Worm (Caenorhabditis elegans) whole organism, mixed stage, embryonic: ENCODE results near the gene fbxb-18.

Experiments used
- M03D4.4 ChIP-seq: sonication (generic microtip); optimal IDR thresholded peaks from 2 replicates; lab custom pipeline; 2017; ENCODE audit warnings: mild to moderate bottlenecking, missing genetic modification characterization, missing compliant biosample characterization
- bed-3 ChIP-seq: fragments of 200-800 bp; sonication (Bioruptor generic); optimal IDR thresholded peaks from 3 replicates; lab custom pipeline; 2018; ENCODE audit warnings: mild to moderate bottlenecking, missing genetic modification characterization, moderate library complexity, missing compliant biosample characterization
- blmp-1 ChIP-seq: fragments of 150-350 bp; optimal IDR thresholded peaks from 2 replicates; lab custom pipeline; 2014; ENCODE audit warnings: missing biosample characterization, missing genetic modification characterization
- ceh-39 ChIP-seq: fragments of 150-350 bp; optimal IDR thresholded peaks from 2 replicates; lab custom pipeline; 2014; ENCODE audit warnings: missing biosample characterization, missing genetic modification characterization
- ceh-43 ChIP-seq: fragments of 200-800 bp; sonication (Bioruptor generic); optimal IDR thresholded peaks from 2 replicates; lab custom pipeline; 2018; ENCODE audit warnings: mild to moderate bottlenecking, missing genetic modification characterization, moderate library complexity, missing compliant biosample characterization
- ces-1 ChIP-seq: fragments of 150-350 bp; optimal IDR thresholded peaks from 2 replicates; lab custom pipeline; 2014; ENCODE audit warnings: missing biosample characterization, missing genetic modification reagents, missing genetic modification characterization
- cnd-1 ChIP-seq: fragments of 200-800 bp; sonication (Bioruptor generic); optimal IDR thresholded peaks from 2 replicates; lab custom pipeline; 2018; ENCODE audit warnings: mild to moderate bottlenecking, missing genetic modification characterization, missing compliant biosample characterization
- drap-1 ChIP-seq: fragments of 200-800 bp; sonication (Bioruptor generic); optimal IDR thresholded peaks from 3 replicates; lab custom pipeline; 2018; ENCODE audit warnings: mild to moderate bottlenecking, missing genetic modification characterization, missing compliant biosample characterization
- elt-1 ChIP-seq: sonication (generic microtip); optimal IDR thresholded peaks from 2 replicates; lab custom pipeline; 2017; ENCODE audit warnings: missing genetic modification characterization, mild to moderate bottlenecking, missing compliant biosample characterization, antibody characterized with exemption, moderate library complexity, borderline replicate concordance; ENCODE audit not compliant: insufficient read depth
- elt-3 ChIP-seq: fragments of 150-350 bp; optimal IDR thresholded peaks from 2 replicates; lab custom pipeline; 2014; ENCODE audit warnings: missing biosample characterization, missing genetic modification characterization
- flh-1 ChIP-seq: fragments of 200-800 bp; sonication (Bioruptor generic); optimal IDR thresholded peaks from 2 replicates; lab custom pipeline; 2018; ENCODE audit warnings: mild to moderate bottlenecking, missing genetic modification characterization, moderate library complexity, missing compliant biosample characterization
- ham-2 ChIP-seq: fragments of 200-800 bp; sonication (Bioruptor generic); optimal IDR thresholded peaks from 2 replicates; lab custom pipeline; 2018; ENCODE audit warnings: mild to moderate bottlenecking, missing genetic modification characterization, missing compliant biosample characterization
- lin-13 ChIP-seq: fragments of 150-350 bp; optimal IDR thresholded peaks from 2 replicates; lab custom pipeline; 2014; ENCODE audit warnings: missing biosample characterization, missing genetic modification characterization
- lin-32 ChIP-seq: fragments of 200-800 bp; sonication (Bioruptor generic); optimal IDR thresholded peaks from 2 replicates; lab custom pipeline; 2018; ENCODE audit warnings: mild to moderate bottlenecking, missing genetic modification characterization, missing compliant biosample characterization
- lsy-2 ChIP-seq: fragments of 150-350 bp; optimal IDR thresholded peaks from 2 replicates; lab custom pipeline; 2014; ENCODE audit warnings: missing biosample characterization, missing genetic modification characterization
- mab-5 ChIP-seq: fragments of 150-350 bp; optimal IDR thresholded peaks from 2 replicates; lab custom pipeline; 2014; ENCODE audit warnings: missing biosample characterization, missing genetic modification characterization
- mep-1 ChIP-seq: fragments of 150-350 bp; optimal IDR thresholded peaks from 2 replicates; lab custom pipeline; 2017; ENCODE audit warnings: missing biosample characterization, missing genetic modification reagents, missing genetic modification characterization, inconsistent platforms
- mls-2 ChIP-seq: sonication (generic microtip); optimal IDR thresholded peaks from 2 replicates; lab custom pipeline; 2016; ENCODE audit warnings: mild to moderate bottlenecking, missing genetic modification characterization, moderate library complexity, missing compliant biosample characterization
- nhr-12 ChIP-seq: fragments of 150-350 bp; optimal IDR thresholded peaks from 2 replicates; lab custom pipeline; 2014; ENCODE audit warnings: missing biosample characterization, missing genetic modification characterization
- nhr-2 ChIP-seq: fragments of 150-350 bp; optimal IDR thresholded peaks from 2 replicates; lab custom pipeline; 2014; ENCODE audit warnings: missing biosample characterization, missing genetic modification characterization
- nhr-28 ChIP-seq: fragments of 150-350 bp; optimal IDR thresholded peaks from 2 replicates; lab custom pipeline; 2014; ENCODE audit warnings: missing biosample characterization, missing genetic modification characterization
- nhr-76 ChIP-seq: sonication (generic microtip); optimal IDR thresholded peaks from 2 replicates; lab custom pipeline; 2017; ENCODE audit warnings: missing biosample characterization, missing genetic modification characterization
- pha-4 ChIP-seq: fragments of 150-350 bp; optimal IDR thresholded peaks from 2 replicates; lab custom pipeline; 2018; ENCODE audit warnings: missing biosample characterization, missing genetic modification reagents, missing genetic modification characterization
- sem-2 ChIP-seq: fragments of 200-800 bp; sonication (Bioruptor generic); optimal IDR thresholded peaks from 2 replicates; lab custom pipeline; 2018; ENCODE audit warnings: mild to moderate bottlenecking, missing genetic modification characterization, missing compliant biosample characterization
- snpc-4 ChIP-seq: fragments of 150-350 bp; optimal IDR thresholded peaks from 2 replicates; lab custom pipeline; 2014; ENCODE audit warnings: missing biosample characterization, missing genetic modification characterization
- sptf-1 ChIP-seq: sonication (generic microtip); optimal IDR thresholded peaks from 2 replicates; lab custom pipeline; 2017; ENCODE audit warnings: mild to moderate bottlenecking, missing genetic modification characterization, moderate library complexity, missing compliant biosample characterization
- tbx-8 ChIP-seq: fragments of 200-800 bp; sonication (Bioruptor generic); optimal IDR thresholded peaks from 2 replicates; lab custom pipeline; 2018; ENCODE audit warnings: mild to moderate bottlenecking, missing genetic modification characterization, moderate library complexity, missing compliant biosample characterization
- unc-39 ChIP-seq: fragments of 150-350 bp; optimal IDR thresholded peaks from 2 replicates; lab custom pipeline; 2014; ENCODE audit warnings: missing biosample characterization, missing genetic modification characterization
- unc-62 ChIP-seq: fragments of 150-350 bp; optimal IDR thresholded peaks from 2 replicates; lab custom pipeline; 2014; ENCODE audit warnings: missing biosample characterization, missing genetic modification reagents, missing genetic modification characterization
- ztf-11 ChIP-seq: fragments of 150-350 bp; optimal IDR thresholded peaks from 2 replicates; lab custom pipeline; 2014; ENCODE audit warnings: missing biosample characterization, missing genetic modification characterization

fbxb-18 gene

ce11 chrII:1650502-1650901 is 38.2 kb downstream of the fbxb-18 start, which contains the start of gene fbxb-20:
Gene fbxb-20, minus strand, starts transcription at chrII:1650602.
- TF ChIP-seq mep-1 (tag; lab: Kevin White, UChicago) (no peak), elt-1 (no peak), ceh-39 (tag; lab: Kevin White, UChicago) (no peak), nhr-12 (tag; lab: Kevin White, UChicago) (no peak), sem-2 (GFP tag; lab: Kevin White, UChicago) (no peak), M03D4.4 (tag; lab: Kevin White, UChicago) (no peak), nhr-28 (tag; lab: Kevin White, UChicago) (no peak)

DNA sequence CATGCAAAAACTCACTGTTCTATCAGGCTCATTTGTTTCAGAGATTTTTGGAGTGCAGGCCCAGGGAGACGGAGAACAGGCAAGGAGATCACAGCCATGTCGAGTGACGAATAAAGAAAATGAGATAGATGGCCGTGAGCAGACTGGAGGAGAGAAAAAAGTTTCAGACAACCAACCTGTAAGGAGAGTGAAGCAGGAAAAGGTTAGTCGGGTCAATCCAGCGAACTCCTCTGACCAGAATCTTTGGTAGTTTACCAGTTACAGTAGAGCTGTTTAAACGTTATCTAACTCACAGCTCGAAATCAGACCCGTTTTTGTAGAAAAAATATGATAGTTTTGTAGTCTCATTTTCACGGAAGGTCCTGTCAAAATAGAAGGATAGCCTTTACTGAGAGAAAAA is 39.9 kb downstream of the fbxb-18 start, which contains the start of gene fbxb-21:
fbxb-21 (minus strand) TSS at position 101 of the 400 bp plus-strand sequence.
- TF ChIP-seq lin-13 (tag; lab: Kevin White, UChicago): no peak
- TF ChIP-seq flh-1 (GFP tag; lab: Kevin White, UChicago): no peak

- TF ChIP-seq nhr-28 (tag; lab: Kevin White, UChicago) (no peak), snpc-4 (tag; lab: Kevin White, UChicago) (no peak), nhr-12 (tag; lab: Kevin White, UChicago) (no peak), unc-39 (tag; lab: Kevin White, UChicago) (no peak), lsy-2 (tag; lab: Kevin White, UChicago) (no peak), flh-1 (GFP tag; lab: Kevin White, UChicago) (no peak), elt-1 (no peak), blmp-1 (tag; lab: Kevin White, UChicago) (no peak), sptf-1 (tag; lab: Kevin White, UChicago) (no peak), pha-4 (tag; lab: Kevin White, UChicago) (no peak), drap-1 (GFP tag; lab: Kevin White, UChicago) (no peak), ztf-11 (tag; lab: Kevin White, UChicago) (no peak)
These were observed 42.5 kb downstream of the fbxb-18 start, which contains the start of gene ZC204.17 for ce11 chrII:1646199-1646598. Gene ZC204.17, minus strand, starts transcription at chrII:1646299.

- TF ChIP-seq bed-3 (GFP tag; lab: Kevin White, UChicago) (no peak), ces-1 (GFP tag; lab: Kevin White, UChicago) (no peak), lin-32 (GFP tag; lab: Kevin White, UChicago) (no peak), mls-2 (tag; lab: Kevin White, UChicago) (no peak), ceh-43 (GFP tag; lab: Kevin White, UChicago) (no peak), nhr-2 (no peak), nhr-76 (no peak), ham-2 (GFP tag; lab: Kevin White, UChicago) (no peak), cnd-1 (tag; lab: Kevin White, UChicago) (no peak), elt-3 (no peak), nhr-12 (tag; lab: Kevin White, UChicago) (no peak), drap-1 (GFP tag; lab: Kevin White, UChicago) (no peak), lin-13 (tag; lab: Kevin White, UChicago) (no peak), elt-1 (no peak), blmp-1 (tag; lab: Kevin White, UChicago) (no peak), snpc-4 (tag; lab: Kevin White, UChicago) (no peak), tbx-8 (GFP tag; lab: Kevin White, UChicago) (no peak), unc-39 (tag; lab: Kevin White, UChicago) (no peak), mab-5 (tag; lab: Kevin White, UChicago) (no peak)
These were observed 43.9 kb downstream of the fbxb-18 start, which contains the start of gene ZC204.6 for ce11 chrII:1644777-1645348. Gene ZC204.6, minus strand, starts transcription at chrII:1644827.

- TF ChIP-seq lsy-2 (tag; lab: Kevin White, UChicago) (no peak), sem-2 (GFP tag; lab: Kevin White, UChicago) (no peak), unc-62 (GFP tag; lab: Kevin White, UChicago) (no peak), nhr-28 (tag; lab: Kevin White, UChicago) (no peak), ztf-11 (tag; lab: Kevin White, UChicago) (no peak), nhr-76 (no peak)
- TF ChIP-seq, all 35 proteins: peak for 0
These were observed 48.2 kb downstream of the fbxb-18 start, which contains the start of gene srh-72 for ce11 chrII:1640496-1640895. Gene srh-72, minus strand, starts transcription at chrII:1640596.
